Fruit fly (Drosophila melanogaster) whole organism, prepupa: ENCODE data around the gene CG32066.

Source experiments
- Blimp-1 ChIP-seq: fragments of 200-800 bp; sonication (Bioruptor generic); optimal IDR thresholded peaks from 3 replicates; lab custom pipeline; 2017; ENCODE audit warnings: missing biosample characterization, missing genetic modification characterization, mild to moderate bottlenecking, moderate library complexity, missing genetic modification reagents
- CG10631 ChIP-seq: fragments of 200-800 bp; sonication (Bioruptor generic); optimal IDR thresholded peaks from 2 replicates; lab custom pipeline; 2016; ENCODE audit warnings: missing biosample characterization, missing genetic modification characterization
- CG11762 ChIP-seq: fragments of 200-800 bp; sonication (Bioruptor generic); optimal IDR thresholded peaks from 3 replicates; lab custom pipeline; 2016; ENCODE audit warnings: missing biosample characterization, missing genetic modification characterization; ENCODE audit not compliant: insufficient read depth
- CG15336 ChIP-seq: fragments of 200-800 bp; sonication (Bioruptor generic); IDR thresholded peaks from 2 replicates; pipeline ENCODE4 v1.3.6; 2022; ENCODE audit warnings: missing biosample characterization, missing genetic modification characterization
- CG1621 ChIP-seq: fragments of 200-800 bp; sonication (Bioruptor generic); optimal IDR thresholded peaks from 3 replicates; lab custom pipeline; 2018; ENCODE audit warnings: missing biosample characterization, mild to moderate bottlenecking, missing genetic modification characterization
- CG16779 ChIP-seq: fragments of 200-800 bp; sonication (Bioruptor generic); optimal IDR thresholded peaks from 3 replicates; lab custom pipeline; 2017; ENCODE audit warnings: missing biosample characterization, mild to moderate bottlenecking, missing genetic modification characterization
- CG3032 ChIP-seq: fragments of 200-800 bp; optimal IDR thresholded peaks from 2 replicates; lab custom pipeline; 2019; ENCODE audit warnings: missing biosample characterization, mild to moderate bottlenecking, missing genetic modification characterization, moderate library complexity
- CG32006 ChIP-seq: fragments of 200-800 bp; sonication (Bioruptor generic); optimal IDR thresholded peaks from 3 replicates; lab custom pipeline; 2017; ENCODE audit warnings: missing biosample characterization, mild to moderate bottlenecking, missing genetic modification characterization
- CG34406 ChIP-seq: fragments of 200-800 bp; sonication (Bioruptor generic); optimal IDR thresholded peaks from 3 replicates; lab custom pipeline; 2016; ENCODE audit warnings: missing biosample characterization, missing genetic modification characterization
- CG3919 ChIP-seq: fragments of 200-800 bp; sonication (Bioruptor generic); optimal IDR thresholded peaks from 3 replicates; lab custom pipeline; 2016; ENCODE audit warnings: missing biosample characterization, missing genetic modification characterization
- CG6163 ChIP-seq: fragments of 200-800 bp; sonication (Bioruptor generic); IDR thresholded peaks from 3 replicates; pipeline ENCODE4 v1.3.6; 2022; ENCODE audit warnings: missing biosample characterization, missing genetic modification characterization
- CG6808 ChIP-seq: fragments of 200-800 bp; sonication (Bioruptor generic); optimal IDR thresholded peaks from 3 replicates; lab custom pipeline; 2017; ENCODE audit warnings: missing biosample characterization, missing genetic modification characterization, mild to moderate bottlenecking, moderate library complexity, missing genetic modification reagents
- CG7368 ChIP-seq: fragments of 200-800 bp; sonication (Bioruptor generic); optimal IDR thresholded peaks from 3 replicates; lab custom pipeline; 2016; ENCODE audit warnings: missing biosample characterization, missing genetic modification characterization
- CG8119 ChIP-seq: fragments of 200-800 bp; sonication (Bioruptor generic); IDR thresholded peaks from 3 replicates; pipeline ENCODE4 v1.3.6; 2022; ENCODE audit warnings: missing biosample characterization, missing genetic modification characterization
- CG8632 ChIP-seq: fragments of 200-800 bp; sonication (Bioruptor generic); optimal IDR thresholded peaks from 3 replicates; lab custom pipeline; 2016; ENCODE audit warnings: missing biosample characterization, missing genetic modification characterization
- Eip78C ChIP-seq: fragments of 200-800 bp; sonication (Bioruptor generic); peaks from one replicate; lab custom pipeline; 2016; ENCODE audit warnings: missing biosample characterization, missing genetic modification characterization
- Ets21C ChIP-seq: fragments of 200-800 bp; sonication (Bioruptor generic); optimal IDR thresholded peaks from 3 replicates; lab custom pipeline; 2016; ENCODE audit warnings: missing biosample characterization, missing genetic modification characterization
- Ets96B ChIP-seq: fragments of 200-800 bp; optimal IDR thresholded peaks from 2 replicates; lab custom pipeline; 2019; ENCODE audit warnings: missing biosample characterization, mild to moderate bottlenecking, missing genetic modification characterization, moderate library complexity
- Gug ChIP-seq: fragments of 200-800 bp; sonication (Bioruptor generic); IDR thresholded peaks from 2 replicates; pipeline ENCODE4 v1.3.6; 2022; ENCODE audit warnings: missing biosample characterization, missing genetic modification characterization
- Hr38 ChIP-seq: sonication (Bioruptor generic); optimal IDR thresholded peaks from 2 replicates; lab custom pipeline; 2016; ENCODE audit warnings: missing biosample characterization, missing genetic modification characterization
- Hr4 ChIP-seq: fragments of 200-800 bp; sonication (Bioruptor generic); optimal IDR thresholded peaks from 3 replicates; lab custom pipeline; 2016; ENCODE audit warnings: missing biosample characterization, missing genetic modification characterization
- OdsH ChIP-seq: fragments of 200-800 bp; sonication (Bioruptor generic); optimal IDR thresholded peaks from 3 replicates; lab custom pipeline; 2016; ENCODE audit warnings: missing biosample characterization, missing genetic modification characterization
- Smox ChIP-seq: fragments of 200-800 bp; sonication (Bioruptor generic); optimal IDR thresholded peaks from 3 replicates; lab custom pipeline; 2016; ENCODE audit warnings: missing biosample characterization, missing genetic modification characterization
- Sox14 ChIP-seq: fragments of 200-800 bp; sonication (Bioruptor generic); optimal IDR thresholded peaks from 3 replicates; lab custom pipeline; 2016; ENCODE audit warnings: missing biosample characterization, missing genetic modification characterization
- dac ChIP-seq: fragments of 200-800 bp; sonication (Bioruptor generic); optimal IDR thresholded peaks from 2 replicates; lab custom pipeline; 2017; ENCODE audit warnings: missing biosample characterization, mild to moderate bottlenecking, missing genetic modification characterization
- eg ChIP-seq: fragments of 200-800 bp; sonication (Bioruptor generic); IDR thresholded peaks from 3 replicates; pipeline ENCODE4 v1.3.6; 2022; ENCODE audit warnings: missing biosample characterization, missing genetic modification characterization
- esn ChIP-seq: fragments of 200-800 bp; sonication (Bioruptor generic); optimal IDR thresholded peaks from 2 replicates; lab custom pipeline; 2016; ENCODE audit warnings: missing biosample characterization, mild to moderate bottlenecking, missing genetic modification characterization, moderate library complexity
- fd59A ChIP-seq: fragments of 200-800 bp; sonication (Bioruptor generic); optimal IDR thresholded peaks from 2 replicates; lab custom pipeline; 2017; ENCODE audit warnings: missing biosample characterization, mild to moderate bottlenecking, missing genetic modification characterization, missing genetic modification reagents
- fd85E ChIP-seq: fragments of 200-800 bp; sonication (Bioruptor generic); optimal IDR thresholded peaks from 3 replicates; lab custom pipeline; 2016; ENCODE audit warnings: missing biosample characterization, missing genetic modification characterization
- fkh ChIP-seq: fragments of 200-800 bp; sonication (Bioruptor generic); optimal IDR thresholded peaks from 3 replicates; lab custom pipeline; 2017; ENCODE audit warnings: missing biosample characterization, mild to moderate bottlenecking, missing genetic modification characterization, moderate library complexity
- pdm3 ChIP-seq: fragments of 200-800 bp; sonication (Bioruptor generic); optimal IDR thresholded peaks from 3 replicates; lab custom pipeline; 2016; ENCODE audit warnings: missing biosample characterization, missing genetic modification characterization
- ss ChIP-seq, 2 experiments: fragments of 200-800 bp; sonication (Bioruptor generic); optimal IDR thresholded peaks; 2 replicates in 1 of 2; 3 replicates in 1 of 2; lab custom pipeline; 2017 to 2018; ENCODE audit warnings: mild to moderate bottlenecking in 2 of 2, missing biosample characterization in 2 of 2, missing genetic modification characterization in 2 of 2, moderate library complexity in 1 of 2
- svp ChIP-seq: fragments of 200-800 bp; sonication (Bioruptor generic); peaks from one replicate; lab custom pipeline; 2016; ENCODE audit warnings: missing biosample characterization, missing genetic modification characterization
- topi ChIP-seq: fragments of 200-800 bp; sonication (Bioruptor generic); optimal IDR thresholded peaks from 3 replicates; lab custom pipeline; 2016; ENCODE audit warnings: missing biosample characterization, missing genetic modification characterization
- vri ChIP-seq: fragments of 200-800 bp; sonication (Bioruptor generic); optimal IDR thresholded peaks from 3 replicates; lab custom pipeline; 2016; ENCODE audit warnings: missing biosample characterization, mild to moderate bottlenecking, missing genetic modification characterization

CG32066 gene

DNA sequence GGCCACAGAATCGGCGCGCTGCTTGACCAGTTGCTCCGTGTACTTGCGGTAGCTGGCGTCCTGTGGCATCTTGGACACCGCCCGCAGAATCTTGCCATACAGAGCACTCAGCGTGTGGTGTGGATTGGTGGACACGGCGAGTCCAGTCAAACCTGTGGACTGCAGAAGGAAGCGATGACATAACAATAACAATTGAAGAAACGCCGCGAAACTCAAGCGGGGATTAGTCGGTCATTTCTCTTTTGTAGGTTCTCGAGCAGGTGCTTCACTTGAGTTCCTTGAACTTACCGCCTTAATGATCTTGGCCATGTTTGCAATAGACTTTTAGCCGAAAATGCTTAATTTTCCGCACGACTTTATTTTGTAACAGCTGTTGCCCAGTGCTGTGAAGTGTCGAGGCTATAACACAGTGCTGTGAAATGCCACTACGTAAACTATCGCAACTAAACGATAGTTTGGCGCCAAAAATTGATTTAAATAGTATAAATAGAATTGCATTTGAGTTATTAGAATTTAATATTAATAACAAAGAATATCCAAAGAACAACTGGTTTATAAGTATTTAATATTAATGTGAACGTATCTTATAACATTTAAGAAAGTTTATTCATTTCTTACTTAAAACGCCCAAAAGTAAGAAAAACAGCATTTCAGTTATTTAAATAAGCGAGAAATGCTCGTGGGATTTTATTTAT, 33.0 kb upstream of the CG32066 start, which contains the start of gene ND-13B (continued):
- TF ChIP-seq Ets96B (tag; lab: Kevin White, UChicago) (no peak), CG10631 (no peak), OdsH (GFP tag; lab: Kevin White, UChicago) (no peak), CG32006 (GFP tag; lab: Kevin White, UChicago) (no peak), Sox14 (GFP tag; lab: Kevin White, UChicago) (no peak), CG16779 (tag; lab: Kevin White, UChicago) (no peak), CG3919 (GFP tag; lab: Kevin White, UChicago) (peak; percentile 64), svp (peak; percentile 19), CG34406 (GFP tag; lab: Kevin White, UChicago) (no peak), dac (no peak), ss (GFP tag; optimal IDR thresholded peaks at IDR 0.05; lab: Kevin White, UChicago) (no peak), Gug (no peak), CG15336 (GFP tag; lab: Robert Waterston, UW) (no peak), Hr38 (GFP tag; lab: Kevin White, UChicago) (no peak), CG8119 (GFP tag; lab: Robert Waterston, UW) (no peak), Ets21C (no peak), fd85E (GFP tag; lab: Kevin White, UChicago) (no peak), CG8632 (GFP tag; lab: Kevin White, UChicago) (no peak), Hr4 (GFP tag; lab: Kevin White, UChicago) (no peak), CG3032 (tag; lab: Kevin White, UChicago) (no peak), pdm3 (GFP tag; lab: Kevin White, UChicago) (no peak), topi (GFP tag; lab: Kevin White, UChicago) (peak; percentile 42)

- peak; percentile 92 for TF ChIP-seq svp
- no peak for TF ChIP-seq CG7368
- TF ChIP-seq CG11762 (GFP tag; lab: Kevin White, UChicago): no peak
- TF ChIP-seq Smox (GFP tag; lab: Kevin White, UChicago): no peak
Measured at dm6 chr3L:10692459-10693217, 31.8 kb upstream of the CG32066 start, which contains the start of gene CG33493. Gene CG33493, minus strand, starts transcription at chr3L:10693167.

DNA sequence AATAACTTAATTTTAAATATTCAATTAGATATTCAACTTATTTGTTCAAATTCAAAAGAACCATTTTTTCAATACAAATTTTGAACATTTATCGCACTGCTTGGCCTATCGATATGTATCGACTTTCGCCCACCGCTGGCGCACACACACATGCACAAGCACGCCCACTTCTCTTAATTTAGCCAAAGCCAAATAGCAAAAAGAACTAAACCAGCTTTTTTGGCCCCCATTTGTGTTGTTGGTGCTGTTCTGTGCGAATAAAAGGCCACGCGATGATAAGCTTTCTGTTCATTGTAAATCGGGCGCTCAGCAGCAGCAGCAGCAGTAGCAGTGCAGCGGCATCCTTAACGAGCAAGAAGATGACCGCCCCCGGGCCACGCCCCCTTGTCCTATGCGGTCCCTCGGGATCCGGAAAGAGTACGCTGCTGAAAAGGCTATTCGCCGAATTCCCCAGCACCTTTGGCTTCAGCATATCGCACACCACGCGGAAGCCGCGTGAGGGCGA, 30.1 kb upstream of the CG32066 start, which contains the start of gene CG11811:
TSS of gene CG11811 (plus strand) at position 121 of the 505 bp plus-strand sequence.
- no peak for TF ChIP-seq CG6808
- no peak for TF ChIP-seq fd59A (GFP tag; lab: Kevin White, UChicago)
- no peak for TF ChIP-seq Blimp-1 (GFP tag; lab: Kevin White, UChicago)
- TF ChIP-seq esn (GFP tag; lab: Kevin White, UChicago): peak; percentile 11
- TF ChIP-seq CG6163: peak; percentile 40; the same call in 1 of the 3 replicates
- TF ChIP-seq fkh (GFP tag; lab: Kevin White, UChicago): peak; percentile 13
- TF ChIP-seq eg (GFP tag; lab: Robert Waterston, UW): peak; percentile 55; the same call in 2 of the 3 replicates
- peak; percentile 13 for TF ChIP-seq Sox14 (GFP tag; lab: Kevin White, UChicago)
- TF ChIP-seq Eip78C (GFP tag; lab: Kevin White, UChicago): peak; percentile 63

DNA sequence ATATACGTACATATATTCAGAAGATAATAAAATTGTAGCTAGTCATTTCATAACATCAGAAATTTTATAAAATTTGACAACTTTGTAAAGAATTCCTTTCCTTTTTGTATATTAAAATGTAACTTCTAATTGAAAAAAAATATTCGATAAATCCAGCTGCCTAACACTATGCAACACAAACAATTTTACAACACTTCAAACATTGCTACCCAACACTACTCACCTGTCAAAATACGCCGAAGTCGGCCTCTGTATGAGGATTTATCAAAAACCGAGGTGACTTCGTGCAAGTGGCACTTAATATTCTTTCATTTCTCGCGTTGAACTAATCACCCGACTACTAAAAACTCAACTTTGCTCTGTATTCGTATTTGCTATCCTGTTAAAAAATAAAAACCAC, 25.8 kb upstream of the CG32066 start:
- TF ChIP-seq vri (GFP tag; lab: Kevin White, UChicago) (no peak), CG16779 (tag; lab: Kevin White, UChicago) (no peak), CG1621 (tag; lab: Kevin White, UChicago) (no peak)
